Worm (Caenorhabditis elegans) whole organism, L4 larva: ENCODE measurements around the gene Y47D3A.31.

Experiments used
- T20F7.1 ChIP-seq: fragments of 200-800 bp; sonication (Bioruptor generic); optimal IDR thresholded peaks from 2 replicates; lab custom pipeline; 2018; ENCODE audit warnings: mild to moderate bottlenecking, missing genetic modification characterization, missing compliant biosample characterization
- ZK546.5 ChIP-seq, 2 experiments: sonication (generic microtip); optimal IDR thresholded peaks; 2 replicates each; lab custom pipeline; 2017; ENCODE audit warnings: missing biosample characterization in 2 of 2, missing genetic modification characterization in 2 of 2
- ama-1 ChIP-seq: fragments of 150-350 bp; optimal IDR thresholded peaks from 2 replicates; lab custom pipeline; 2014; ENCODE audit warnings: inconsistent platforms, mixed read lengths
- dmd-8 ChIP-seq: fragments of 200-800 bp; sonication (Bioruptor generic); IDR thresholded peaks from 2 replicates; pipeline ENCODE4 v1.3.6; 2022; ENCODE audit warnings: missing genetic modification characterization, missing compliant biosample characterization
- dpl-1 ChIP-seq: fragments of 150-350 bp; optimal IDR thresholded peaks from 2 replicates; lab custom pipeline; 2014; ENCODE audit warnings: missing biosample characterization, missing genetic modification reagents, missing genetic modification characterization
- fkh-10 ChIP-seq: fragments of 150-350 bp; optimal IDR thresholded peaks from 2 replicates; lab custom pipeline; 2014; ENCODE audit warnings: missing biosample characterization, missing genetic modification reagents, missing genetic modification characterization
- mep-1 ChIP-seq: fragments of 150-350 bp; sonication (generic microtip); optimal IDR thresholded peaks from 3 replicates; lab custom pipeline; 2014; ENCODE audit warnings: missing biosample characterization, missing genetic modification characterization
- nhr-77 ChIP-seq: fragments of 150-350 bp; optimal IDR thresholded peaks from 2 replicates; lab custom pipeline; 2014; ENCODE audit warnings: missing biosample characterization, missing genetic modification characterization
- pha-4 ChIP-seq, 2 experiments: fragments of 150-350 bp in 1 of 2; fragments of 200-800 bp in 1 of 2; sonication (Bioruptor generic) in 1 of 2; IDR thresholded peaks in 1 of 2; optimal IDR thresholded peaks in 1 of 2; 2 replicates each; pipeline versions ENCODE4 v1.3.6 to Lab custom; 2014 to 2022; ENCODE audit warnings: missing genetic modification characterization in 2 of 2, missing genetic modification reagents in 2 of 2, missing biosample characterization in 1 of 2, missing compliant biosample characterization in 1 of 2
- zfp-3 ChIP-seq: fragments of 200-800 bp; sonication (Bioruptor generic); conservative IDR thresholded peaks from 2 replicates; pipeline ENCODE4 v1.3.6; 2022; ENCODE audit warnings: missing genetic modification reagents, missing genetic modification characterization, missing compliant biosample characterization

DNA sequence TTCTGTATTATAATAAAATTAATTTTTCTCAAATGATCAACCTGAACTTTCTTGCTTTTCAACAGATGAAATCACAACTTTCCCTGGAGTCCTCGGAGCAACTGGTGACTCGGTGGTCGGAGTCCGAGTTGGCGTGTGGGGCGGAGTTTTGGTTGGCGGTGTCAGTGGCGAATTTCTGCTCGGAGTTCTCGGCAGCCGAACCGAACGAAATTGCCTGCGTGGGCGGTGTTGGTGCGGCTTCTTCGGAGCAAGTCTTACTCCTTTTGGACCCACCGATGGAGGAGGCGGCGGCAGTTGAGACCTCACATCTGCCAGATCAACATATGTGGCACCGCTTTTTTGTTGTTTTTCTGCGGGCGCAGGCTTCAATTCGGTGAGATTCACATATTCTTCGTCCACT, 12.7 kb upstream of the Y47D3A.31 start:
- TF ChIP-seq fkh-10 (GFP tag; lab: Kevin White, UChicago) (no peak), pha-4 (GFP tag; IDR thresholded peaks at IDR 0.05; lab: Robert Waterston, UW) (no peak), pha-4 (tag; optimal IDR thresholded peaks at IDR 0.05; lab: Kevin White, UChicago) (no peak), ama-1 (lab: Kevin White, UChicago) (no peak), mep-1 (tag; lab: Kevin White, UChicago) (no peak), dmd-8 (GFP tag; lab: Robert Waterston, UW) (no peak), ZK546.5 (tag; optimal IDR thresholded peaks at IDR 0.05; lab: Kevin White, UChicago) (no peak), T20F7.1 (GFP tag; lab: Kevin White, UChicago) (no peak), nhr-77 (tag; lab: Kevin White, UChicago) (no peak), zfp-3 (no peak), dpl-1 (GFP tag; lab: Kevin White, UChicago) (no peak)
